Worm (Caenorhabditis elegans) whole organism, young adult: Measurements from ENCODE around the gene F10E9.12.

Experiments used
- B0336.3 ChIP-seq: fragments of 200-800 bp; sonication (Bioruptor generic); IDR thresholded peaks from 2 replicates; pipeline ENCODE4 v1.3.6; 2022; ENCODE audit warnings: missing genetic modification characterization, missing compliant biosample characterization
- C17E4.6 ChIP-seq: fragments of 200-800 bp; sonication (Bioruptor generic); IDR thresholded peaks from 2 replicates; pipeline ENCODE4 v1.3.6; 2022; ENCODE audit warnings: missing genetic modification reagents, missing genetic modification characterization, missing compliant biosample characterization
- F22D6.2 ChIP-seq: sonication (generic microtip); optimal IDR thresholded peaks from 2 replicates; lab custom pipeline; 2016; ENCODE audit warnings: mild to moderate bottlenecking, missing genetic modification characterization, missing compliant biosample characterization
- F23B12.7 ChIP-seq: sonication (generic microtip); optimal IDR thresholded peaks from 2 replicates; lab custom pipeline; 2017; ENCODE audit warnings: missing genetic modification characterization, mild to moderate bottlenecking, missing compliant biosample characterization, antibody characterized with exemption, moderate library complexity; ENCODE audit not compliant: insufficient read depth
- F37B4.10 ChIP-seq: fragments of 200-800 bp; sonication (Bioruptor generic); IDR thresholded peaks from 2 replicates; pipeline ENCODE4 v1.3.6; 2022; ENCODE audit warnings: missing genetic modification characterization, missing compliant biosample characterization
- F49E8.2 ChIP-seq: sonication (generic microtip); optimal IDR thresholded peaks from 3 replicates; lab custom pipeline; 2017; ENCODE audit warnings: missing genetic modification characterization, mild to moderate bottlenecking, missing compliant biosample characterization, antibody characterized with exemption, moderate library complexity; ENCODE audit not compliant: insufficient read depth
- F57C9.4 ChIP-seq: sonication (generic microtip); optimal IDR thresholded peaks from 2 replicates; lab custom pipeline; 2017; ENCODE audit warnings: mild to moderate bottlenecking, missing genetic modification characterization, missing compliant biosample characterization
- K11D2.4 ChIP-seq: fragments of 200-800 bp; sonication (Bioruptor generic); IDR thresholded peaks from 2 replicates; pipeline ENCODE4 v1.3.6; 2022; ENCODE audit warnings: missing genetic modification reagents, missing genetic modification characterization, missing compliant biosample characterization
- K12H6.12 ChIP-seq: fragments of 200-800 bp; sonication (Bioruptor generic); optimal IDR thresholded peaks from 2 replicates; lab custom pipeline; 2018; ENCODE audit warnings: mild to moderate bottlenecking, missing genetic modification characterization, missing compliant biosample characterization
- Y56A3A.18 ChIP-seq: fragments of 200-800 bp; sonication (Bioruptor generic); IDR thresholded peaks from 2 replicates; pipeline ENCODE4 v1.3.6; 2022; ENCODE audit warnings: missing genetic modification reagents, missing genetic modification characterization, missing compliant biosample characterization
- Y79H2A.3 ChIP-seq: fragments of 200-800 bp; sonication (Bioruptor generic); conservative IDR thresholded peaks from 2 replicates; pipeline ENCODE4 v1.3.6; 2022; ENCODE audit warnings: missing genetic modification reagents, missing genetic modification characterization, missing compliant biosample characterization
- Y95B8A.8 ChIP-seq: fragments of 200-800 bp; sonication (Bioruptor generic); IDR thresholded peaks from 2 replicates; pipeline ENCODE4 v1.3.6; 2022; ENCODE audit warnings: missing genetic modification reagents, missing genetic modification characterization, missing compliant biosample characterization
- ama-1 ChIP-seq, 3 experiments: fragments of 150-350 bp in 1 of 3; sonication (generic microtip) in 2 of 3; optimal IDR thresholded peaks; 2 replicates each; lab custom pipeline; 2014 to 2018; ENCODE audit warnings: missing biosample characterization in 2 of 3, missing genetic modification characterization in 2 of 3, missing genetic modification reagents in 2 of 3
- aptf-3 ChIP-seq: fragments of 200-800 bp; sonication (Bioruptor generic); IDR thresholded peaks from 2 replicates; pipeline ENCODE4 v1.3.6; 2022; ENCODE audit warnings: missing genetic modification characterization, missing compliant biosample characterization
- attf-6 ChIP-seq: fragments of 200-800 bp; sonication (Bioruptor generic); IDR thresholded peaks from 2 replicates; pipeline ENCODE4 v1.3.6; 2022; ENCODE audit warnings: missing genetic modification reagents, missing genetic modification characterization, missing compliant biosample characterization
- cebp-1 ChIP-seq, 2 experiments: fragments of 200-800 bp in 1 of 2; sonication (Bioruptor generic) in 1 of 2; sonication (generic microtip) in 1 of 2; IDR thresholded peaks in 1 of 2; optimal IDR thresholded peaks in 1 of 2; 2 replicates each; pipeline versions ENCODE4 v1.3.6 to Lab custom; 2017 to 2022; ENCODE audit warnings: missing compliant biosample characterization in 2 of 2, missing genetic modification characterization in 2 of 2, mild to moderate bottlenecking in 1 of 2, missing genetic modification reagents in 1 of 2, moderate library complexity in 1 of 2
- cebp-2 ChIP-seq: fragments of 200-800 bp; sonication (Bioruptor generic); IDR thresholded peaks from 2 replicates; pipeline ENCODE4 v1.3.6; 2022; ENCODE audit warnings: missing genetic modification characterization, missing compliant biosample characterization
- ceh-40 ChIP-seq: fragments of 200-800 bp; sonication (Bioruptor generic); IDR thresholded peaks from 2 replicates; pipeline ENCODE4 v1.3.6; 2022; ENCODE audit warnings: missing genetic modification characterization, missing compliant biosample characterization
- ceh-79 ChIP-seq: sonication (generic microtip); optimal IDR thresholded peaks from 2 replicates; lab custom pipeline; 2017; ENCODE audit warnings: mild to moderate bottlenecking, missing genetic modification characterization, missing compliant biosample characterization
- ceh-91 ChIP-seq: fragments of 200-800 bp; sonication (Bioruptor generic); IDR thresholded peaks from 2 replicates; pipeline ENCODE4 v1.3.6; 2022; ENCODE audit warnings: missing genetic modification reagents, missing genetic modification characterization, missing compliant biosample characterization
- dpl-1 ChIP-seq: fragments of 150-350 bp; optimal IDR thresholded peaks from 2 replicates; lab custom pipeline; 2014; ENCODE audit warnings: missing biosample characterization, missing genetic modification reagents, missing genetic modification characterization
- ets-4 ChIP-seq: fragments of 200-800 bp; sonication (Bioruptor generic); optimal IDR thresholded peaks from 2 replicates; lab custom pipeline; 2018; ENCODE audit warnings: mild to moderate bottlenecking, missing genetic modification characterization, missing compliant biosample characterization
- gei-17 ChIP-seq: fragments of 200-800 bp; sonication (Bioruptor generic); optimal IDR thresholded peaks from 2 replicates; lab custom pipeline; 2018; ENCODE audit warnings: mild to moderate bottlenecking, missing genetic modification characterization, missing compliant biosample characterization
- him-1 ChIP-seq: sonication (generic microtip); optimal IDR thresholded peaks from 2 replicates; lab custom pipeline; 2016; ENCODE audit warnings: missing genotype, missing genetic modification reagents, missing genetic modification characterization, missing compliant biosample characterization
- hlh-12 ChIP-seq: sonication (generic microtip); optimal IDR thresholded peaks from 2 replicates; lab custom pipeline; 2016; ENCODE audit warnings: missing genetic modification characterization, missing compliant biosample characterization
- hmg-1.2 ChIP-seq: fragments of 200-800 bp; sonication (Bioruptor generic); IDR thresholded peaks from 2 replicates; pipeline ENCODE4 v1.3.6; 2022; ENCODE audit warnings: missing genetic modification reagents, missing genetic modification characterization, missing compliant biosample characterization
- lin-26 ChIP-seq: fragments of 200-800 bp; sonication (Bioruptor generic); IDR thresholded peaks from 2 replicates; pipeline ENCODE4 v1.3.6; 2022; ENCODE audit warnings: missing genetic modification reagents, missing genetic modification characterization, missing compliant biosample characterization
- lin-54 ChIP-seq: fragments of 200-800 bp; sonication (Bioruptor generic); optimal IDR thresholded peaks from 2 replicates; lab custom pipeline; 2018; ENCODE audit warnings: mild to moderate bottlenecking, missing genetic modification characterization, missing compliant biosample characterization
- lir-1 ChIP-seq: fragments of 200-800 bp; sonication (Bioruptor generic); conservative IDR thresholded peaks from 2 replicates; pipeline ENCODE4 v1.3.6; 2022; ENCODE audit warnings: missing genetic modification reagents, missing genetic modification characterization, missing compliant biosample characterization
- lsy-27 ChIP-seq: sonication (generic microtip); optimal IDR thresholded peaks from 2 replicates; lab custom pipeline; 2017; ENCODE audit warnings: missing genetic modification characterization, mild to moderate bottlenecking, missing compliant biosample characterization, antibody characterized with exemption, missing genotype, borderline replicate concordance; ENCODE audit not compliant: insufficient read depth
- madf-3 ChIP-seq: fragments of 200-800 bp; sonication (Bioruptor generic); IDR thresholded peaks from 2 replicates; pipeline ENCODE4 v1.3.6; 2022; ENCODE audit warnings: missing genetic modification reagents, missing genetic modification characterization, missing compliant biosample characterization
- madf-6 ChIP-seq: fragments of 200-800 bp; sonication (Bioruptor generic); IDR thresholded peaks from 2 replicates; pipeline ENCODE4 v1.3.6; 2022; ENCODE audit warnings: missing genetic modification reagents, missing genetic modification characterization, missing compliant biosample characterization
- madf-8 ChIP-seq: fragments of 200-800 bp; sonication (Bioruptor generic); conservative IDR thresholded peaks from 2 replicates; pipeline ENCODE4 v1.3.6; 2022; ENCODE audit warnings: missing genetic modification reagents, missing genetic modification characterization, missing compliant biosample characterization
- nhr-120 ChIP-seq: fragments of 200-800 bp; sonication (Bioruptor generic); IDR thresholded peaks from 2 replicates; pipeline ENCODE4 v1.3.6; 2022; ENCODE audit warnings: missing genetic modification characterization, missing compliant biosample characterization
- rec-8 ChIP-seq, 2 experiments: sonication (generic microtip); optimal IDR thresholded peaks; 2 replicates each; lab custom pipeline; 2016; ENCODE audit warnings: mild to moderate bottlenecking in 2 of 2, missing genetic modification characterization in 2 of 2, missing genetic modification reagents in 2 of 2, missing genotype in 2 of 2, missing biosample characterization in 1 of 2, missing compliant biosample characterization in 1 of 2, moderate library complexity in 1 of 2
- sdz-38 ChIP-seq: sonication (generic microtip); optimal IDR thresholded peaks from 2 replicates; lab custom pipeline; 2016; ENCODE audit warnings: missing genotype, missing genetic modification characterization, missing compliant biosample characterization
- sea-2 ChIP-seq: fragments of 200-800 bp; sonication (Bioruptor generic); IDR thresholded peaks from 2 replicates; pipeline ENCODE4 v1.3.6; 2022; ENCODE audit warnings: missing genetic modification characterization, missing compliant biosample characterization
- snpc-1.1 ChIP-seq: sonication (generic microtip); optimal IDR thresholded peaks from 2 replicates; lab custom pipeline; 2017; ENCODE audit warnings: missing genetic modification characterization, mild to moderate bottlenecking, missing compliant biosample characterization, antibody characterized with exemption, moderate library complexity, missing genotype, missing genetic modification reagents; ENCODE audit not compliant: insufficient read depth
- snpc-4 ChIP-seq, 5 experiments: fragments of 150-350 bp in 1 of 5; sonication (generic microtip) in 4 of 5; optimal IDR thresholded peaks; 2 replicates each; lab custom pipeline; 2014 to 2018; ENCODE audit warnings: missing genetic modification characterization in 5 of 5, missing biosample characterization in 3 of 5, antibody characterized with exemption in 2 of 5, mild to moderate bottlenecking in 2 of 5, missing compliant biosample characterization in 2 of 5, missing genotype in 2 of 5, moderate library complexity in 2 of 5, missing genetic modification reagents in 1 of 5
- somi-1 ChIP-seq: fragments of 200-800 bp; sonication (Bioruptor generic); optimal IDR thresholded peaks from 2 replicates; lab custom pipeline; 2018; ENCODE audit warnings: mild to moderate bottlenecking, missing genetic modification characterization, missing compliant biosample characterization
- sptf-2 ChIP-seq: fragments of 200-800 bp; sonication (Bioruptor generic); optimal IDR thresholded peaks from 2 replicates; lab custom pipeline; 2018; ENCODE audit warnings: mild to moderate bottlenecking, missing genetic modification characterization, missing compliant biosample characterization
- tbp1 ChIP-seq: fragments of 200-800 bp; sonication (Bioruptor generic); optimal IDR thresholded peaks from 2 replicates; lab custom pipeline; 2018; ENCODE audit warnings: mild to moderate bottlenecking, missing genetic modification characterization, missing compliant biosample characterization
- tbx-9 ChIP-seq: sonication (generic microtip); optimal IDR thresholded peaks from 2 replicates; lab custom pipeline; 2016; ENCODE audit warnings: borderline replicate concordance, missing genetic modification characterization, inconsistent platforms, missing compliant biosample characterization
- tlf-1 ChIP-seq: fragments of 200-800 bp; sonication (Bioruptor generic); optimal IDR thresholded peaks from 2 replicates; lab custom pipeline; 2018; ENCODE audit warnings: mild to moderate bottlenecking, missing genetic modification characterization, missing compliant biosample characterization
- unc-130 ChIP-seq: sonication (generic microtip); optimal IDR thresholded peaks from 2 replicates; lab custom pipeline; 2016; ENCODE audit warnings: missing genetic modification reagents, missing genetic modification characterization, missing compliant biosample characterization
- zim-3 ChIP-seq: sonication (generic microtip); optimal IDR thresholded peaks from 2 replicates; lab custom pipeline; 2017; ENCODE audit warnings: mild to moderate bottlenecking, missing genetic modification characterization, moderate library complexity, missing compliant biosample characterization
- ztf-22 ChIP-seq: fragments of 200-800 bp; sonication (Bioruptor generic); optimal IDR thresholded peaks from 2 replicates; lab custom pipeline; 2018; ENCODE audit warnings: mild to moderate bottlenecking, missing genetic modification characterization, moderate library complexity, missing compliant biosample characterization

F10E9.12 gene

ce11 chrIII:8307356-8307755 lies 17.0 kb upstream of the F10E9.12 start, which contains the start of the genes F10E9.7 and F10E9.5 (continued):
- no peak for TF ChIP-seq cebp-1 (GFP tag; IDR thresholded peaks at IDR 0.05; lab: Robert Waterston, UW)
- peak; percentile 68 for TF ChIP-seq cebp-1 (tag; optimal IDR thresholded peaks at IDR 0.05; lab: Kevin White, UChicago)
- peak; percentile 46 for TF ChIP-seq snpc-1.1 (tag; lab: Kevin White, UChicago)
- TF ChIP-seq ceh-91 (GFP tag; lab: Robert Waterston, UW), result peak; percentile 70
- no peak for TF ChIP-seq sptf-2
- TF ChIP-seq snpc-4 (GFP tag; optimal IDR thresholded peaks at IDR 0.05; lab: Kevin White, UChicago), result peak; percentile 12
- peak in 3 of 4 experiments; percentile 41 to 66 (median 51) for TF ChIP-seq snpc-4 (tag; optimal IDR thresholded peaks at IDR 0.05; lab: Kevin White, UChicago)
- TF ChIP-seq attf-6, result no peak
- no peak for TF ChIP-seq lin-26 (GFP tag; lab: Robert Waterston, UW)
- TF ChIP-seq lsy-27 (tag; lab: Kevin White, UChicago), result no peak
- TF ChIP-seq tlf-1 (GFP tag; lab: Kevin White, UChicago), result peak; percentile 46
- peak; percentile 67 for TF ChIP-seq F23B12.7 (tag; lab: Kevin White, UChicago)
- peak; percentile 89 for TF ChIP-seq ceh-40
- no peak for TF ChIP-seq Y95B8A.8 (GFP tag; lab: Robert Waterston, UW)
- no peak for TF ChIP-seq aptf-3 (GFP tag; lab: Robert Waterston, UW)
- TF ChIP-seq gei-17, result no peak
- no peak for TF ChIP-seq ztf-22
- peak; percentile 75 for TF ChIP-seq madf-6 (GFP tag; lab: Robert Waterston, UW)
- TF ChIP-seq Y79H2A.3 (GFP tag; lab: Robert Waterston, UW), result no peak
- TF ChIP-seq F49E8.2 (tag; lab: Kevin White, UChicago), result no peak
- peak; percentile 85 for TF ChIP-seq lin-54 (GFP tag; lab: Kevin White, UChicago)
- peak; percentile 65 for TF ChIP-seq dpl-1
- TF ChIP-seq lir-1 (GFP tag; lab: Robert Waterston, UW), result peak; percentile 75; the same call in 1 of the 2 replicates
- TF ChIP-seq C17E4.6 (GFP tag; lab: Robert Waterston, UW), result no peak
- TF ChIP-seq madf-8 (GFP tag; lab: Robert Waterston, UW), result peak; percentile 52
- peak; percentile 85 for TF ChIP-seq K12H6.12 (tag; lab: Kevin White, UChicago)
- TF ChIP-seq cebp-2 (GFP tag; lab: Robert Waterston, UW), result no peak
- peak; percentile 94 for TF ChIP-seq unc-130 (GFP tag; lab: Kevin White, UChicago)
- TF ChIP-seq sea-2 (GFP tag; lab: Robert Waterston, UW), result no peak
- peak; percentile 21 for TF ChIP-seq somi-1
- peak; percentile 80 for TF ChIP-seq K11D2.4 (GFP tag; lab: Robert Waterston, UW)
- TF ChIP-seq hlh-12 (tag; lab: Kevin White, UChicago), result no peak
- TF ChIP-seq sdz-38, result no peak
- TF ChIP-seq ama-1 (optimal IDR thresholded peaks at IDR 0.05; lab: Kevin White, UChicago), result no peak
- TF ChIP-seq ama-1 (GFP tag; optimal IDR thresholded peaks at IDR 0.05; lab: Kevin White, UChicago), result no peak
- TF ChIP-seq F37B4.10 (GFP tag; lab: Robert Waterston, UW), result no peak
- TF ChIP-seq madf-3 (GFP tag; lab: Robert Waterston, UW), result peak; percentile 78; the same call in 1 of the 2 replicates
- TF ChIP-seq rec-8 (tag; optimal IDR thresholded peaks at IDR 0.05; lab: Kevin White, UChicago), result peak; percentile 14 to 92
- TF ChIP-seq F57C9.4 (tag; lab: Kevin White, UChicago), result peak; percentile 8
- peak; percentile 42 for TF ChIP-seq hmg-1.2 (GFP tag; lab: Robert Waterston, UW)
- TF ChIP-seq Y56A3A.18 (GFP tag; lab: Robert Waterston, UW), result no peak
- TF ChIP-seq nhr-120 (GFP tag; lab: Robert Waterston, UW), result no peak
- peak; percentile 13 for TF ChIP-seq F22D6.2 (tag; lab: Kevin White, UChicago)
- peak; percentile 36 for TF ChIP-seq zim-3 (tag; lab: Kevin White, UChicago)
- TF ChIP-seq ets-4, result no peak
- TF ChIP-seq B0336.3 (GFP tag; lab: Robert Waterston, UW), result no peak
- TF ChIP-seq tbx-9 (tag; lab: Kevin White, UChicago), result no peak
- TF ChIP-seq him-1 (tag; lab: Kevin White, UChicago), result peak; percentile 38
- TF ChIP-seq ceh-79 (tag; lab: Kevin White, UChicago), result no peak
- TF ChIP-seq tbp1 (GFP tag; lab: Kevin White, UChicago), result peak; percentile 61
